Worm (Caenorhabditis elegans): Measurements from ENCODE around the gene dpy-23.

Gene dpy-23

ce11 chrX:4376801-4377200 lies 12.4 kb upstream of the dpy-23 start, which contains the start of gene R160.2:
TSS of gene R160.2 (minus strand) at chrX:4376901.
- TF ChIP-seq unc-62 (GFP tag; optimal IDR thresholded peaks at IDR 0.05): no peak

ce11 chrX:4377689-4378088 lies 11.5 kb upstream of the dpy-23 start, which contains the start of gene R160.12:
TSS of gene R160.12 (minus strand) at chrX:4377789.
- TF ChIP-seq unc-62 (GFP tag; optimal IDR thresholded peaks at IDR 0.05): no peak

ce11 chrX:4383316-4383936 lies 5.7 kb upstream of the dpy-23 start, which contains the start of gene lst-2:
TSS of gene lst-2 (minus strand) at chrX:4383366.
- TF ChIP-seq unc-62 (GFP tag; optimal IDR thresholded peaks at IDR 0.05): no peak

- no peak for TF ChIP-seq unc-62 (GFP tag; optimal IDR thresholded peaks at IDR 0.05)
Measured at ce11 chrX:4386493-4386892, 2.7 kb upstream of the dpy-23 start.

ce11 chrX:4391680-4392079 lies 2.5 kb downstream of the dpy-23 start:
- no peak for TF ChIP-seq unc-62 (GFP tag; optimal IDR thresholded peaks at IDR 0.05)

ce11 chrX:4395073-4395850 lies 6.1 kb downstream of the dpy-23 start:
- no peak for TF ChIP-seq unc-62 (GFP tag; optimal IDR thresholded peaks at IDR 0.05)

- no peak for TF ChIP-seq unc-62 (GFP tag; optimal IDR thresholded peaks at IDR 0.05)
Measured at ce11 chrX:4397460-4397859, 8.3 kb downstream of the dpy-23 start.

ce11 chrX:4400296-4400695 lies 11.1 kb downstream of the dpy-23 start:
- TF ChIP-seq unc-62 (GFP tag; optimal IDR thresholded peaks at IDR 0.05): no peak

ce11 chrX:4402854-4403253 lies 13.7 kb downstream of the dpy-23 start, which contains the start of gene D1079.1:
TSS of gene D1079.1 (plus strand) at chrX:4403154.
- TF ChIP-seq unc-62 (GFP tag; optimal IDR thresholded peaks at IDR 0.05): no peak

ce11 chrX:4404717-4405116 lies 15.6 kb downstream of the dpy-23 start:
- no peak for TF ChIP-seq unc-62 (GFP tag; optimal IDR thresholded peaks at IDR 0.05)

- no peak for TF ChIP-seq unc-62 (GFP tag; optimal IDR thresholded peaks at IDR 0.05)
Measured at ce11 chrX:4408466-4408865, 19.3 kb downstream of the dpy-23 start.

- no peak for TF ChIP-seq unc-62 (GFP tag; optimal IDR thresholded peaks at IDR 0.05)
Measured at ce11 chrX:4409591-4410279, 20.6 kb downstream of the dpy-23 start.

ce11 chrX:4410280-4410911 lies 21.2 kb downstream of the dpy-23 start:
- TF ChIP-seq unc-62 (GFP tag; optimal IDR thresholded peaks at IDR 0.05): no peak

- no peak for TF ChIP-seq unc-62 (GFP tag; optimal IDR thresholded peaks at IDR 0.05)
Measured at ce11 chrX:4413206-4413605, 24.0 kb downstream of the dpy-23 start.

- no peak for TF ChIP-seq unc-62 (GFP tag; optimal IDR thresholded peaks at IDR 0.05)
Measured at ce11 chrX:4415289-4415688, 26.1 kb downstream of the dpy-23 start.

- TF ChIP-seq unc-62 (GFP tag; optimal IDR thresholded peaks at IDR 0.05): no peak
Measured at ce11 chrX:4418751-4419150, 29.6 kb downstream of the dpy-23 start, which contains the start of gene dop-1. TSS of gene dop-1 (minus strand) at chrX:4418851.

All from whole organism, dauer.